Worm (Caenorhabditis elegans) whole organism, L1 larva: ENCODE measurements around the gene F52H2.15.

ENCODE experiments used
- C04F5.9 ChIP-seq: sonication (generic microtip); optimal IDR thresholded peaks from 2 replicates; lab custom pipeline; 2016; ENCODE audit warnings: missing genetic modification characterization, missing compliant biosample characterization
- C16A3.4 ChIP-seq: fragments of 150-350 bp; optimal IDR thresholded peaks from 2 replicates; lab custom pipeline; 2014; ENCODE audit warnings: missing biosample characterization, missing genetic modification characterization
- C34B4.2 ChIP-seq: sonication (generic microtip); optimal IDR thresholded peaks from 2 replicates; lab custom pipeline; 2017; ENCODE audit warnings: mild to moderate bottlenecking, missing genetic modification characterization, missing compliant biosample characterization
- aha-1 ChIP-seq: fragments of 150-350 bp; optimal IDR thresholded peaks from 2 replicates; lab custom pipeline; 2014; ENCODE audit warnings: missing biosample characterization, missing genetic modification characterization
- alr-1 ChIP-seq: fragments of 200-800 bp; sonication (Bioruptor generic); optimal IDR thresholded peaks from 2 replicates; lab custom pipeline; 2018; ENCODE audit warnings: borderline replicate concordance, mild to moderate bottlenecking, missing genetic modification characterization, missing compliant biosample characterization
- ama-1 ChIP-seq: fragments of 150-350 bp; optimal IDR thresholded peaks from 2 replicates; lab custom pipeline; 2014
- ceh-63 ChIP-seq: fragments of 200-800 bp; sonication (Bioruptor generic); optimal IDR thresholded peaks from 2 replicates; lab custom pipeline; 2018; ENCODE audit warnings: mild to moderate bottlenecking, missing genetic modification characterization, missing compliant biosample characterization
- ceh-8 ChIP-seq: fragments of 200-800 bp; sonication (Bioruptor generic); optimal IDR thresholded peaks from 2 replicates; lab custom pipeline; 2018; ENCODE audit warnings: mild to moderate bottlenecking, missing genetic modification characterization, moderate library complexity, missing compliant biosample characterization
- dpl-1 ChIP-seq, 3 experiments: fragments of 150-350 bp in 2 of 3; sonication (generic microtip) in 1 of 3; optimal IDR thresholded peaks; 2 replicates each; lab custom pipeline; 2014 to 2017; ENCODE audit warnings: missing biosample characterization in 3 of 3, missing genetic modification characterization in 3 of 3, missing genetic modification reagents in 3 of 3
- dsc-1 ChIP-seq: sonication (generic microtip); optimal IDR thresholded peaks from 2 replicates; lab custom pipeline; 2016; ENCODE audit warnings: mild to moderate bottlenecking, missing genetic modification characterization, missing compliant biosample characterization
- efl-1 ChIP-seq, 4 experiments: fragments of 150-350 bp; optimal IDR thresholded peaks in 3 of 4; peaks in 1 of 4; 1 replicate in 1 of 4; 2 replicates in 3 of 4; lab custom pipeline; 2014; ENCODE audit warnings: missing biosample characterization in 2 of 4, missing genetic modification characterization in 2 of 4, missing genetic modification reagents in 2 of 4
- efl-3 ChIP-seq: fragments of 200-800 bp; sonication (Bioruptor generic); optimal IDR thresholded peaks from 2 replicates; lab custom pipeline; 2018; ENCODE audit warnings: mild to moderate bottlenecking, missing genetic modification characterization, missing compliant biosample characterization
- egl-13 ChIP-seq: sonication (generic microtip); optimal IDR thresholded peaks from 2 replicates; lab custom pipeline; 2016; ENCODE audit warnings: missing genotype, missing genetic modification reagents, missing genetic modification characterization, missing compliant biosample characterization
- elt-2 ChIP-seq: sonication (generic microtip); optimal IDR thresholded peaks from 2 replicates; lab custom pipeline; 2016; ENCODE audit warnings: missing genetic modification characterization, mild to moderate bottlenecking, inconsistent platforms, missing compliant biosample characterization, missing genetic modification reagents
- fkh-10 ChIP-seq: sonication (generic microtip); optimal IDR thresholded peaks from 2 replicates; lab custom pipeline; 2017; ENCODE audit warnings: missing biosample characterization, missing genetic modification reagents, missing genetic modification characterization
- fkh-4 ChIP-seq: sonication (generic microtip); optimal IDR thresholded peaks from 2 replicates; lab custom pipeline; 2016; ENCODE audit warnings: missing compliant biosample characterization, missing genetic modification characterization, borderline replicate concordance
- fkh-8 ChIP-seq: sonication (generic microtip); optimal IDR thresholded peaks from 2 replicates; lab custom pipeline; 2016; ENCODE audit warnings: mild to moderate bottlenecking, missing genetic modification characterization, missing compliant biosample characterization
- fos-1 ChIP-seq: fragments of 150-350 bp; optimal IDR thresholded peaks from 2 replicates; lab custom pipeline; 2014; ENCODE audit warnings: missing biosample characterization, missing genetic modification characterization
- grh-1 ChIP-seq: fragments of 200-800 bp; sonication (Bioruptor generic); IDR thresholded peaks from 2 replicates; pipeline ENCODE4 v1.3.6; 2022; ENCODE audit warnings: missing genetic modification reagents, missing genetic modification characterization, missing compliant biosample characterization
- hlh-17 ChIP-seq: fragments of 200-800 bp; sonication (Bioruptor generic); optimal IDR thresholded peaks from 2 replicates; lab custom pipeline; 2018; ENCODE audit warnings: missing genetic modification characterization, mild to moderate bottlenecking, missing compliant biosample characterization, moderate library complexity, borderline replicate concordance
- hpl-2 ChIP-seq: fragments of 150-350 bp; optimal IDR thresholded peaks from 2 replicates; lab custom pipeline; 2014; ENCODE audit warnings: missing biosample characterization, missing genetic modification reagents, missing genetic modification characterization
- lin-35 ChIP-seq, 2 experiments: fragments of 150-350 bp; optimal IDR thresholded peaks; 2 replicates each; lab custom pipeline; 2014; ENCODE audit warnings: missing biosample characterization in 2 of 2, missing genetic modification characterization in 2 of 2, missing genetic modification reagents in 2 of 2
- lin-39 ChIP-seq: fragments of 150-350 bp; optimal IDR thresholded peaks from 2 replicates; lab custom pipeline; 2014; ENCODE audit warnings: missing biosample characterization, missing genetic modification reagents, missing genetic modification characterization
- lsy-2 ChIP-seq, 2 experiments: fragments of 150-350 bp; optimal IDR thresholded peaks; 2 replicates each; lab custom pipeline; 2014; ENCODE audit warnings: missing biosample characterization in 2 of 2, missing genetic modification characterization in 2 of 2
- mab-9 ChIP-seq: fragments of 200-800 bp; sonication (Bioruptor generic); IDR thresholded peaks from 2 replicates; pipeline ENCODE4 v1.3.6; 2022; ENCODE audit warnings: missing genetic modification reagents, missing genetic modification characterization, missing compliant biosample characterization
- nhr-12 ChIP-seq: sonication (generic microtip); optimal IDR thresholded peaks from 2 replicates; lab custom pipeline; 2017; ENCODE audit warnings: missing biosample characterization, missing genetic modification characterization
- nhr-20 ChIP-seq: sonication (generic microtip); optimal IDR thresholded peaks from 2 replicates; lab custom pipeline; 2016; ENCODE audit warnings: mild to moderate bottlenecking, missing genetic modification characterization, missing compliant biosample characterization
- nhr-47 ChIP-seq: sonication (generic microtip); optimal IDR thresholded peaks from 2 replicates; lab custom pipeline; 2016; ENCODE audit warnings: mild to moderate bottlenecking, missing genetic modification characterization, moderate library complexity, missing compliant biosample characterization
- nhr-71 ChIP-seq: sonication (generic microtip); optimal IDR thresholded peaks from 2 replicates; lab custom pipeline; 2016; ENCODE audit warnings: mild to moderate bottlenecking, missing genetic modification characterization, moderate library complexity, missing compliant biosample characterization
- nhr-76 ChIP-seq: sonication (generic microtip); optimal IDR thresholded peaks from 2 replicates; lab custom pipeline; 2017; ENCODE audit warnings: missing biosample characterization, missing genetic modification characterization
- nhr-90 ChIP-seq: sonication (generic microtip); optimal IDR thresholded peaks from 2 replicates; lab custom pipeline; 2016; ENCODE audit warnings: mild to moderate bottlenecking, missing genetic modification characterization, missing compliant biosample characterization; ENCODE audit not compliant: poor library complexity
- rnt-1 ChIP-seq: sonication (generic microtip); optimal IDR thresholded peaks from 2 replicates; lab custom pipeline; 2016; ENCODE audit warnings: mild to moderate bottlenecking, missing genetic modification characterization, moderate library complexity, missing compliant biosample characterization
- skn-1 ChIP-seq: fragments of 150-350 bp; optimal IDR thresholded peaks from 2 replicates; lab custom pipeline; 2014; ENCODE audit warnings: missing biosample characterization, missing genetic modification characterization
- snpc-4 ChIP-seq: fragments of 150-350 bp; optimal IDR thresholded peaks from 2 replicates; lab custom pipeline; 2014; ENCODE audit warnings: missing biosample characterization, missing genetic modification characterization
- snu-23 ChIP-seq: sonication (generic microtip); optimal IDR thresholded peaks from 2 replicates; lab custom pipeline; 2016; ENCODE audit warnings: missing genetic modification characterization, missing compliant biosample characterization
- swsn-7 ChIP-seq: sonication (generic microtip); optimal IDR thresholded peaks from 2 replicates; lab custom pipeline; 2016; ENCODE audit warnings: missing genetic modification characterization, missing compliant biosample characterization
- tbx-2 ChIP-seq: sonication (generic microtip); optimal IDR thresholded peaks from 2 replicates; lab custom pipeline; 2016; ENCODE audit warnings: missing genetic modification characterization, missing compliant biosample characterization
- tlp-1 ChIP-seq: fragments of 150-350 bp; optimal IDR thresholded peaks from 2 replicates; lab custom pipeline; 2014; ENCODE audit warnings: missing biosample characterization, missing genetic modification characterization
- unc-30 ChIP-seq: sonication (generic microtip); optimal IDR thresholded peaks from 2 replicates; lab custom pipeline; 2017; ENCODE audit warnings: missing biosample characterization, missing genetic modification characterization
- unc-86 ChIP-seq: sonication (generic microtip); optimal IDR thresholded peaks from 2 replicates; lab custom pipeline; 2016; ENCODE audit warnings: missing genetic modification characterization, missing compliant biosample characterization
- unc-98 ChIP-seq: fragments of 200-800 bp; sonication (Bioruptor generic); IDR thresholded peaks from 2 replicates; pipeline ENCODE4 v1.3.6; 2022; ENCODE audit warnings: missing genetic modification characterization, missing compliant biosample characterization
- zag-1 ChIP-seq: fragments of 150-350 bp; optimal IDR thresholded peaks from 2 replicates; lab custom pipeline; 2014; ENCODE audit warnings: missing biosample characterization, missing genetic modification characterization
- zip-4 ChIP-seq: fragments of 200-800 bp; sonication (Bioruptor generic); optimal IDR thresholded peaks from 2 replicates; lab custom pipeline; 2018; ENCODE audit warnings: mild to moderate bottlenecking, missing genetic modification characterization, moderate library complexity, missing compliant biosample characterization

Gene F52H2.15

ce11 chrX:2527877-2528276, 37.3 kb upstream of the F52H2.15 start (continued):
- TF ChIP-seq dpl-1 (GFP tag; optimal IDR thresholded peaks at IDR 0.05; lab: Kevin White, UChicago) (peak in 1 of 3 experiments; percentile 1), rnt-1 (tag; lab: Kevin White, UChicago) (peak; percentile 52), nhr-71 (tag; lab: Kevin White, UChicago) (peak; percentile 53), hlh-17 (GFP tag; lab: Kevin White, UChicago) (no peak), snpc-4 (tag; lab: Kevin White, UChicago) (no peak), aha-1 (tag; lab: Kevin White, UChicago) (no peak), swsn-7 (tag; lab: Kevin White, UChicago) (peak; percentile 32), nhr-12 (no peak), unc-30 (tag; lab: Kevin White, UChicago) (no peak), fkh-10 (GFP tag; lab: Kevin White, UChicago) (peak; percentile 59), zag-1 (no peak), unc-86 (tag; lab: Kevin White, UChicago) (no peak), lsy-2 (tag; optimal IDR thresholded peaks at IDR 0.05; lab: Kevin White, UChicago) (no peak)
- TF ChIP-seq, all 84 proteins: peak for 20

- TF ChIP-seq nhr-47 = peak; percentile 17
- TF ChIP-seq nhr-20 (tag; lab: Kevin White, UChicago) = peak; percentile 10
- TF ChIP-seq efl-1 (optimal IDR thresholded peaks at IDR 0.05; lab: Kevin White, UChicago) = no peak
- TF ChIP-seq efl-1 (GFP tag; optimal IDR thresholded peaks at IDR 0.05 in 1 of 2; lab: Kevin White, UChicago) = peak in 1 of 2 experiments; percentile 74
- TF ChIP-seq lin-35 (GFP tag; optimal IDR thresholded peaks at IDR 0.05; lab: Kevin White, UChicago) = peak in 1 of 2 experiments; percentile 44
- peak; percentile 48 for TF ChIP-seq nhr-90 (tag; lab: Kevin White, UChicago)
- no peak for TF ChIP-seq nhr-76 (tag; lab: Kevin White, UChicago)
- no peak for TF ChIP-seq fkh-10 (GFP tag; lab: Kevin White, UChicago)
- peak; percentile 32 for TF ChIP-seq snu-23 (GFP tag; lab: Kevin White, UChicago)
- peak; percentile 6 for TF ChIP-seq elt-2
- TF ChIP-seq rnt-1 (tag; lab: Kevin White, UChicago) = peak; percentile 43
- peak; percentile 21 for TF ChIP-seq nhr-71 (tag; lab: Kevin White, UChicago)
- TF ChIP-seq unc-98 = no peak
- peak; percentile 58 for TF ChIP-seq skn-1 (tag; lab: Kevin White, UChicago)
- no peak for TF ChIP-seq mab-9 (GFP tag; lab: Robert Waterston, UW)
- TF ChIP-seq lsy-2 (tag; optimal IDR thresholded peaks at IDR 0.05; lab: Kevin White, UChicago) = peak in 1 of 2 experiments; percentile 38
- peak; percentile 3 for TF ChIP-seq C16A3.4 (tag; lab: Kevin White, UChicago)
Observed at ce11 chrX:2531276-2531675, 33.9 kb upstream of the F52H2.15 start.

ce11 chrX:2532357-2532756, 32.8 kb upstream of the F52H2.15 start, which contains the start of gene tbc-12:
Gene tbc-12 (minus strand): TSS chrX:2532457.
- TF ChIP-seq tlp-1 (tag; lab: Kevin White, UChicago) (no peak), lin-39 (tag; lab: Kevin White, UChicago) (no peak), mab-9 (GFP tag; lab: Robert Waterston, UW) (no peak), efl-1 (optimal IDR thresholded peaks at IDR 0.05; lab: Kevin White, UChicago) (no peak), efl-1 (GFP tag; optimal IDR thresholded peaks at IDR 0.05 in 1 of 2; lab: Kevin White, UChicago) (no peak)

- TF ChIP-seq efl-3 (GFP tag; lab: Kevin White, UChicago) (no peak), zip-4 (GFP tag; lab: Kevin White, UChicago) (peak; percentile 37), ceh-63 (GFP tag; lab: Kevin White, UChicago) (no peak), dsc-1 (tag; lab: Kevin White, UChicago) (peak; percentile 82), ceh-8 (GFP tag; lab: Kevin White, UChicago) (peak; percentile 36), nhr-71 (tag; lab: Kevin White, UChicago) (peak; percentile 95), nhr-90 (tag; lab: Kevin White, UChicago) (peak; percentile 75), snu-23 (GFP tag; lab: Kevin White, UChicago) (peak; percentile 92), egl-13 (tag; lab: Kevin White, UChicago) (peak; percentile 90), C34B4.2 (no peak), hpl-2 (GFP tag; lab: Kevin White, UChicago) (no peak), hlh-17 (GFP tag; lab: Kevin White, UChicago) (no peak), grh-1 (GFP tag; lab: Robert Waterston, UW) (peak; percentile 64), efl-1 (optimal IDR thresholded peaks at IDR 0.05; lab: Kevin White, UChicago) (peak; percentile 64 to 77), efl-1 (GFP tag; optimal IDR thresholded peaks at IDR 0.05 in 1 of 2; lab: Kevin White, UChicago) (peak in 1 of 2 experiments; percentile 94), tlp-1 (tag; lab: Kevin White, UChicago) (no peak), fkh-4 (no peak), fos-1 (tag; lab: Kevin White, UChicago) (peak; percentile 81), ama-1 (lab: Kevin White, UChicago) (no peak), fkh-8 (peak; percentile 89), C04F5.9 (peak; percentile 56), nhr-47 (peak; percentile 90), alr-1 (no peak), tbx-2 (tag; lab: Kevin White, UChicago) (peak; percentile 88)
Observed at ce11 chrX:2536246-2536772, 28.8 kb upstream of the F52H2.15 start.
